Fruit fly (Drosophila melanogaster) whole organism, embryonic: Measurements from ENCODE around the gene PolA1.

Experiments used
- Ada2b ChIP-seq: fragments of 200-800 bp; sonication (Bioruptor generic); IDR thresholded peaks from 2 replicates; pipeline ENCODE4 v1.3.6; 2022; ENCODE audit warnings: missing biosample characterization, missing genetic modification characterization
- Bteb2 ChIP-seq: fragments of 200-800 bp; sonication (Bioruptor generic); optimal IDR thresholded peaks from 2 replicates; lab custom pipeline; 2016; ENCODE audit warnings: missing biosample characterization, missing genetic modification characterization
- C15 ChIP-seq: fragments of 200-800 bp; sonication (Bioruptor generic); IDR thresholded peaks from 3 replicates; pipeline ENCODE4 v1.3.6; 2022; ENCODE audit warnings: missing biosample characterization, missing genetic modification characterization
- CG10274 ChIP-seq: fragments of 200-800 bp; sonication (Bioruptor generic); optimal IDR thresholded peaks from 3 replicates; lab custom pipeline; 2017; ENCODE audit warnings: missing biosample characterization, mild to moderate bottlenecking, missing genetic modification characterization
- CG12219 ChIP-seq: fragments of 200-800 bp; sonication (Bioruptor generic); optimal IDR thresholded peaks from 3 replicates; lab custom pipeline; 2018; ENCODE audit warnings: missing biosample characterization, mild to moderate bottlenecking, missing genetic modification characterization
- CG1233 ChIP-seq: fragments of 200-800 bp; sonication (Bioruptor generic); optimal IDR thresholded peaks from 4 replicates; lab custom pipeline; 2018; ENCODE audit warnings: missing biosample characterization, mild to moderate bottlenecking, missing genetic modification characterization
- CG15073 ChIP-seq: fragments of 200-800 bp; sonication (Bioruptor generic); optimal IDR thresholded peaks from 2 replicates; lab custom pipeline; 2016; ENCODE audit warnings: missing biosample characterization, missing genetic modification characterization
- CG1647 ChIP-seq: fragments of 200-800 bp; sonication (Bioruptor generic); optimal IDR thresholded peaks from 3 replicates; lab custom pipeline; 2016; ENCODE audit warnings: missing biosample characterization, missing genetic modification characterization
- CG17359 ChIP-seq: fragments of 200-800 bp; sonication (Bioruptor generic); optimal IDR thresholded peaks from 3 replicates; lab custom pipeline; 2018; ENCODE audit warnings: missing biosample characterization, mild to moderate bottlenecking, missing genetic modification characterization, moderate library complexity
- CG18619 ChIP-seq: fragments of 200-800 bp; sonication (Bioruptor generic); optimal IDR thresholded peaks from 3 replicates; lab custom pipeline; 2017; ENCODE audit warnings: missing biosample characterization, mild to moderate bottlenecking, missing genetic modification characterization
- CG2678 ChIP-seq: fragments of 200-800 bp; sonication (Bioruptor generic); optimal IDR thresholded peaks from 3 replicates; lab custom pipeline; 2019; ENCODE audit warnings: missing biosample characterization, mild to moderate bottlenecking, missing genetic modification characterization, moderate library complexity
- CG2712 ChIP-seq: fragments of 200-800 bp; optimal IDR thresholded peaks from 3 replicates; lab custom pipeline; 2019; ENCODE audit warnings: missing biosample characterization, mild to moderate bottlenecking, missing genetic modification characterization, moderate library complexity
- CG4282 ChIP-seq: fragments of 200-800 bp; sonication (Bioruptor generic); optimal IDR thresholded peaks from 2 replicates; lab custom pipeline; 2016; ENCODE audit warnings: missing biosample characterization, missing genetic modification characterization
- CG4707 ChIP-seq: fragments of 200-800 bp; sonication (Bioruptor generic); optimal IDR thresholded peaks from 2 replicates; lab custom pipeline; 2018; ENCODE audit warnings: missing biosample characterization, mild to moderate bottlenecking, missing genetic modification characterization, moderate library complexity
- CG4730 ChIP-seq: fragments of 200-800 bp; sonication (Bioruptor generic); IDR thresholded peaks from 2 replicates; pipeline ENCODE4 v1.3.6; 2022; ENCODE audit warnings: missing biosample characterization, missing genetic modification characterization
- CG6654 ChIP-seq: fragments of 200-800 bp; sonication (Bioruptor generic); optimal IDR thresholded peaks from 2 replicates; lab custom pipeline; 2017; ENCODE audit warnings: missing biosample characterization, mild to moderate bottlenecking, missing genetic modification characterization
- CG6791 ChIP-seq: fragments of 200-800 bp; sonication (Bioruptor generic); IDR thresholded peaks from 3 replicates; pipeline ENCODE4 v1.3.6; 2022; ENCODE audit warnings: missing biosample characterization, missing genetic modification characterization; ENCODE audit not compliant: partially characterized antibody
- CG6813 ChIP-seq: fragments of 200-800 bp; sonication (Bioruptor generic); optimal IDR thresholded peaks from 2 replicates; lab custom pipeline; 2017; ENCODE audit warnings: missing biosample characterization, missing genetic modification characterization, mild to moderate bottlenecking, moderate library complexity, missing genetic modification reagents
- CG7556 ChIP-seq: fragments of 200-800 bp; sonication (Bioruptor generic); optimal IDR thresholded peaks from 2 replicates; lab custom pipeline; 2017; ENCODE audit warnings: missing biosample characterization, mild to moderate bottlenecking, missing genetic modification characterization
- CG8359 ChIP-seq: fragments of 200-800 bp; sonication (Bioruptor generic); optimal IDR thresholded peaks from 2 replicates; lab custom pipeline; 2017; ENCODE audit warnings: missing biosample characterization, mild to moderate bottlenecking, missing genetic modification characterization, borderline replicate concordance
- CG9727 ChIP-seq: fragments of 200-800 bp; sonication (Bioruptor generic); optimal IDR thresholded peaks from 3 replicates; lab custom pipeline; 2017; ENCODE audit warnings: missing biosample characterization, mild to moderate bottlenecking, missing genetic modification characterization
- CoRest ChIP-seq: fragments of 200-800 bp; sonication (Bioruptor generic); optimal IDR thresholded peaks from 3 replicates; lab custom pipeline; 2018; ENCODE audit warnings: missing biosample characterization, mild to moderate bottlenecking, missing genetic modification characterization, moderate library complexity
- Dek ChIP-seq: fragments of 200-800 bp; sonication (Bioruptor generic); optimal IDR thresholded peaks from 3 replicates; lab custom pipeline; 2019; ENCODE audit warnings: missing biosample characterization, mild to moderate bottlenecking, missing genetic modification characterization, moderate library complexity
- Dip2 ChIP-seq: fragments of 200-800 bp; sonication (Bioruptor generic); IDR thresholded peaks from 2 replicates; pipeline ENCODE4 v1.3.6; 2022; ENCODE audit warnings: missing biosample characterization, missing genetic modification characterization
- H15 ChIP-seq: fragments of 200-800 bp; sonication (Bioruptor generic); IDR thresholded peaks from 3 replicates; pipeline ENCODE4 v1.3.6; 2022; ENCODE audit warnings: missing biosample characterization, missing genetic modification characterization
- Hr3 ChIP-seq: fragments of 200-800 bp; sonication (Bioruptor generic); optimal IDR thresholded peaks from 3 replicates; lab custom pipeline; 2016; ENCODE audit warnings: missing biosample characterization, missing genetic modification characterization
- Hr51 ChIP-seq, 2 experiments: fragments of 200-800 bp; sonication (Bioruptor generic); optimal IDR thresholded peaks; 2 replicates in 1 of 2; 3 replicates in 1 of 2; lab custom pipeline; 2016 to 2018; ENCODE audit warnings: missing biosample characterization in 2 of 2, missing genetic modification characterization in 2 of 2, mild to moderate bottlenecking in 1 of 2, moderate library complexity in 1 of 2
- Meics ChIP-seq: fragments of 200-800 bp; sonication (Bioruptor generic); optimal IDR thresholded peaks from 2 replicates; lab custom pipeline; 2017; ENCODE audit warnings: missing biosample characterization, mild to moderate bottlenecking, missing genetic modification characterization
- Spps ChIP-seq: fragments of 200-800 bp; sonication (Bioruptor generic); optimal IDR thresholded peaks from 2 replicates; lab custom pipeline; 2018; ENCODE audit warnings: missing biosample characterization, mild to moderate bottlenecking, missing genetic modification characterization
- bab2 ChIP-seq: fragments of 200-800 bp; sonication (Bioruptor generic); optimal IDR thresholded peaks from 2 replicates; lab custom pipeline; 2016; ENCODE audit warnings: missing biosample characterization, missing genetic modification characterization
- cg ChIP-seq: fragments of 200-800 bp; sonication (Bioruptor generic); optimal IDR thresholded peaks from 3 replicates; lab custom pipeline; 2019; ENCODE audit warnings: missing biosample characterization, mild to moderate bottlenecking, missing genetic modification characterization, moderate library complexity
- dmrt99B ChIP-seq: fragments of 200-800 bp; sonication (Bioruptor generic); optimal IDR thresholded peaks from 2 replicates; lab custom pipeline; 2018; ENCODE audit warnings: missing biosample characterization, mild to moderate bottlenecking, missing genetic modification characterization, moderate library complexity
- dpn ChIP-seq, 2 experiments: fragments of 200-800 bp; sonication (Bioruptor generic); optimal IDR thresholded peaks; 3 replicates each; lab custom pipeline; 2016; ENCODE audit warnings: missing biosample characterization in 2 of 2, missing genetic modification characterization in 2 of 2
- dysf ChIP-seq: fragments of 200-800 bp; sonication (Bioruptor generic); IDR thresholded peaks from 3 replicates; pipeline ENCODE4 v1.3.6; 2022; ENCODE audit warnings: missing biosample characterization, missing genetic modification characterization
- en ChIP-seq: fragments of 200-800 bp; sonication (Bioruptor generic); optimal IDR thresholded peaks from 2 replicates; lab custom pipeline; 2016; ENCODE audit warnings: missing biosample characterization, missing genetic modification characterization
- fd3F ChIP-seq: fragments of 200-800 bp; sonication (Bioruptor generic); optimal IDR thresholded peaks from 2 replicates; lab custom pipeline; 2018; ENCODE audit warnings: missing biosample characterization, mild to moderate bottlenecking, missing genetic modification characterization, moderate library complexity
- gem ChIP-seq: fragments of 200-800 bp; sonication (Bioruptor generic); optimal IDR thresholded peaks from 2 replicates; lab custom pipeline; 2019; ENCODE audit warnings: missing biosample characterization, mild to moderate bottlenecking, missing genetic modification characterization, moderate library complexity
- kay ChIP-seq: fragments of 200-800 bp; sonication (Bioruptor generic); optimal IDR thresholded peaks from 2 replicates; lab custom pipeline; 2016; ENCODE audit warnings: missing biosample characterization, missing genetic modification characterization
- kni ChIP-seq: fragments of 200-800 bp; sonication (Bioruptor generic); optimal IDR thresholded peaks from 3 replicates; lab custom pipeline; 2017; ENCODE audit warnings: mild to moderate bottlenecking, missing biosample characterization, missing genetic modification reagents, missing genetic modification characterization
- lab ChIP-seq: fragments of 200-800 bp; sonication (Bioruptor generic); optimal IDR thresholded peaks from 3 replicates; lab custom pipeline; 2017; ENCODE audit warnings: missing biosample characterization, missing genetic modification characterization, mild to moderate bottlenecking, moderate library complexity, missing genetic modification reagents
- mld ChIP-seq: fragments of 200-800 bp; sonication (Bioruptor generic); IDR thresholded peaks from 3 replicates; pipeline ENCODE4 v1.3.6; 2022; ENCODE audit warnings: missing biosample characterization, missing genetic modification characterization; ENCODE audit not compliant: partially characterized antibody
- otp ChIP-seq: fragments of 200-800 bp; sonication (Bioruptor generic); IDR thresholded peaks from 3 replicates; pipeline ENCODE4, ENCODE4 v1.3.6; 2022; ENCODE audit warnings: missing biosample characterization, missing genetic modification characterization
- pb ChIP-seq: fragments of 200-800 bp; sonication (Bioruptor generic); optimal IDR thresholded peaks from 3 replicates; lab custom pipeline; 2016; ENCODE audit warnings: missing biosample characterization, missing genetic modification characterization
- salm ChIP-seq: fragments of 200-800 bp; sonication (Bioruptor generic); optimal IDR thresholded peaks from 2 replicates; lab custom pipeline; 2018; ENCODE audit warnings: missing biosample characterization, mild to moderate bottlenecking, missing genetic modification characterization
- scrt ChIP-seq: fragments of 200-800 bp; sonication (Bioruptor generic); optimal IDR thresholded peaks from 2 replicates; lab custom pipeline; 2018; ENCODE audit warnings: missing biosample characterization, mild to moderate bottlenecking, missing genetic modification characterization, moderate library complexity
- tap ChIP-seq: fragments of 200-800 bp; optimal IDR thresholded peaks from 3 replicates; lab custom pipeline; 2019; ENCODE audit warnings: missing biosample characterization, mild to moderate bottlenecking, missing genetic modification characterization, moderate library complexity
- tgo ChIP-seq: fragments of 200-800 bp; sonication (Bioruptor generic); IDR thresholded peaks from 3 replicates; pipeline ENCODE4 v1.3.6; 2022; ENCODE audit warnings: missing biosample characterization, missing genetic modification characterization
- tio ChIP-seq: fragments of 200-800 bp; sonication (Bioruptor generic); optimal IDR thresholded peaks from 2 replicates; lab custom pipeline; 2017; ENCODE audit warnings: missing biosample characterization, missing genetic modification characterization, inconsistent platforms
- tna ChIP-seq: fragments of 200-800 bp; sonication (Bioruptor generic); IDR thresholded peaks from 2 replicates; pipeline ENCODE4 v1.3.6; 2022; ENCODE audit warnings: missing biosample characterization, missing genetic modification characterization; ENCODE audit not compliant: partially characterized antibody
- toy ChIP-seq: fragments of 200-800 bp; sonication (Bioruptor generic); IDR thresholded peaks from 2 replicates; pipeline ENCODE4 v1.3.6; 2022; ENCODE audit warnings: missing biosample characterization, missing genetic modification characterization
- ttk ChIP-seq: fragments of 200-800 bp; sonication (Bioruptor generic); IDR thresholded peaks from 2 replicates; pipeline ENCODE4 v2.1.2; 2022; ENCODE audit warnings: missing biosample characterization, missing genetic modification characterization

Gene PolA1

dm6 chr3R:21698895-21699300 lies 27.3 kb upstream of the PolA1 start (continued):
- no peak for TF ChIP-seq en (GFP tag; lab: Kevin White, UChicago)
- TF ChIP-seq CG9727: no peak
- TF ChIP-seq CG4707: no peak
- TF ChIP-seq C15: no peak
- no peak for TF ChIP-seq Dip2
- TF ChIP-seq salm (tag; lab: Kevin White, UChicago): peak; percentile 23
- no peak for TF ChIP-seq Bteb2 (GFP tag; lab: Kevin White, UChicago)
- no peak for TF ChIP-seq otp (GFP tag; lab: Robert Waterston, UW)
- peak; percentile 72 for TF ChIP-seq dmrt99B (tag; lab: Kevin White, UChicago)
- peak; percentile 10 for TF ChIP-seq CG1647
- peak; percentile 11 for TF ChIP-seq CG1233 (GFP tag; lab: Kevin White, UChicago)
- TF ChIP-seq CG12219 (GFP tag; lab: Kevin White, UChicago): no peak
- TF ChIP-seq kay (GFP tag; lab: Kevin White, UChicago): no peak
- no peak for TF ChIP-seq toy
- TF ChIP-seq dysf: no peak
- no peak for TF ChIP-seq kni (GFP tag; lab: Kevin White, UChicago)
- no peak for TF ChIP-seq ttk (GFP tag; lab: Robert Waterston, UW)
- TF ChIP-seq H15: no peak
- TF ChIP-seq CoRest (tag; lab: Kevin White, UChicago): peak; percentile 59
- TF ChIP-seq tap: peak; percentile 55
- TF ChIP-seq CG15073: no peak
- peak; percentile 40 for TF ChIP-seq CG2712 (tag; lab: Kevin White, UChicago)
- TF ChIP-seq Dek: peak; percentile 14
- TF ChIP-seq scrt (GFP tag; lab: Kevin White, UChicago): no peak
- TF ChIP-seq tna: no peak
- peak; percentile 10 for TF ChIP-seq CG6654 (GFP tag; lab: Kevin White, UChicago)
- TF ChIP-seq CG6813: no peak
- TF ChIP-seq CG7556: peak; percentile 53
- no peak for TF ChIP-seq CG4282 (GFP tag; lab: Kevin White, UChicago)
- no peak for TF ChIP-seq Hr3 (GFP tag; lab: Kevin White, UChicago)
- TF ChIP-seq cg: no peak
- TF ChIP-seq Meics: peak; percentile 23
- TF ChIP-seq Spps: no peak
- no peak for TF ChIP-seq CG18619 (GFP tag; lab: Kevin White, UChicago)
- TF ChIP-seq lab (GFP tag; lab: Kevin White, UChicago): peak; percentile 29
- TF ChIP-seq CG4730 (GFP tag; lab: Robert Waterston, UW): no peak
- TF ChIP-seq CG10274 (GFP tag; lab: Kevin White, UChicago): no peak
- no peak for TF ChIP-seq CG8359 (GFP tag; lab: Kevin White, UChicago)
- TF ChIP-seq CG6791: no peak
- no peak for TF ChIP-seq bab2 (GFP tag; lab: Kevin White, UChicago)
- TF ChIP-seq gem (tag; lab: Kevin White, UChicago): peak; percentile 70
- TF ChIP-seq mld (GFP tag; lab: Robert Waterston, UW): no peak
- peak; percentile 41; the same call in 1 of the 3 replicates for TF ChIP-seq tgo (GFP tag; lab: Robert Waterston, UW)
- TF ChIP-seq pb (GFP tag; lab: Kevin White, UChicago): no peak
- TF ChIP-seq CG17359 (tag; lab: Kevin White, UChicago): peak; percentile 58
- no peak for TF ChIP-seq tio (GFP tag; lab: Kevin White, UChicago)
- TF ChIP-seq Ada2b (GFP tag; lab: Robert Waterston, UW): no peak
- TF ChIP-seq CG2678: peak; percentile 63
- TF ChIP-seq dpn (GFP tag; optimal IDR thresholded peaks at IDR 0.05; lab: Kevin White, UChicago): peak in 1 of 2 experiments; percentile 16
- no peak for TF ChIP-seq fd3F
- TF ChIP-seq Hr51 (GFP tag; optimal IDR thresholded peaks at IDR 0.05; lab: Kevin White, UChicago): peak in 1 of 2 experiments; percentile 75
